Fruit fly (Drosophila melanogaster) whole organism, adult: ENCODE results near the gene CG42835.

ENCODE experiments used
- CG7045 ChIP-seq: fragments of 200-800 bp; sonication (Bioruptor generic); optimal IDR thresholded peaks from 2 replicates; lab custom pipeline; 2017; ENCODE audit warnings: missing biosample characterization, mild to moderate bottlenecking, missing genetic modification characterization
- Mnt ChIP-seq: fragments of 200-800 bp; sonication (Bioruptor generic); optimal IDR thresholded peaks from 2 replicates; lab custom pipeline; 2016; ENCODE audit warnings: missing biosample characterization, mild to moderate bottlenecking, missing genetic modification characterization
- toe ChIP-seq: fragments of 200-800 bp; sonication (Bioruptor generic); optimal IDR thresholded peaks from 2 replicates; lab custom pipeline; 2016; ENCODE audit warnings: missing biosample characterization, missing genetic modification characterization

- TF ChIP-seq Mnt (GFP tag; lab: Kevin White, UChicago) (no peak), CG7045 (no peak), toe (GFP tag; lab: Kevin White, UChicago) (no peak)
Measured at dm6 chr3R:17377503-17377902, 42.9 kb upstream of the CG42835 start.
